Worm (Caenorhabditis elegans): ENCODE measurements around the gene mek-1.

Gene mek-1

DNA sequence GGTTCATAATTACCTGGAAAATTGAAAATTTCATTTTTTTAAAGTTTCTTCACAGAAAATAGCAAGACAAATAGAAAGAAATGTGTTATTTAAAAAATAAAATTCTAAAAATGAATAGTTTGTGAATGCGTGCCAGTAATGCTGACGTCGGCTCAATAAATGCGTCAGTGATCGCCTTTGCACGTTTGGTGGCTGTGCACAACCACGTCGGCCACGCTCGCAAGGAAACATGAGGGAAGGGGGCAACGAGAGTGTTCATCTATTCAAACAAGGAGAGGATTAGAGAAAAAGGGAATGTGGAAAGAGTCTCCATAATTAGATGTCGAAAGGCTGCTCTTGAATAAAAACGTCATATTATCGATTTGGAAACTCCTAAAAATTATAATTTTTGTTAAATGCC is 21.9 kb downstream of the mek-1 start, which contains the start of gene uggt-1 (continued):
- TF ChIP-seq aha-1 (tag; optimal IDR thresholded peaks at IDR 0.05) = peak; percentile 78
- TF ChIP-seq xbp-1 (tag; optimal IDR thresholded peaks at IDR 0.05) = peak; percentile 99
- peak; percentile 67 for TF ChIP-seq mef-2 (tag; optimal IDR thresholded peaks at IDR 0.05)
- peak; percentile 32 for TF ChIP-seq sup-37 (GFP tag; optimal IDR thresholded peaks at IDR 0.05)
- peak; percentile 71 for TF ChIP-seq hpl-2 (GFP tag; optimal IDR thresholded peaks at IDR 0.05)
- TF ChIP-seq lin-15B (tag; optimal IDR thresholded peaks at IDR 0.05) = peak; percentile 44
- TF ChIP-seq ceh-90 (tag; optimal IDR thresholded peaks at IDR 0.05) = no peak
- TF ChIP-seq fkh-8 (tag; optimal IDR thresholded peaks at IDR 0.05) = peak; percentile 97
- TF ChIP-seq ztf-11 (tag; optimal IDR thresholded peaks at IDR 0.05) = peak in 1 of 2 experiments; percentile 83
- TF ChIP-seq egl-13 (tag; optimal IDR thresholded peaks at IDR 0.05) = peak; percentile 91
- peak; percentile 88 for TF ChIP-seq ztf-4 (tag; optimal IDR thresholded peaks at IDR 0.05)
- TF ChIP-seq C16A3.4 (tag; optimal IDR thresholded peaks at IDR 0.05) = peak; percentile 90
- TF ChIP-seq pax-3 (tag; optimal IDR thresholded peaks at IDR 0.05) = peak; percentile 82
- peak; percentile 68 for TF ChIP-seq lir-3 (tag; optimal IDR thresholded peaks at IDR 0.05; ENCODE audit: poor library complexity)
- peak; percentile 83 for TF ChIP-seq isw-1 (GFP tag; IDR thresholded peaks at IDR 0.05)
- no peak for TF ChIP-seq C34B4.2 (tag; optimal IDR thresholded peaks at IDR 0.05)
- no peak for TF ChIP-seq blmp-1 (tag; optimal IDR thresholded peaks at IDR 0.05)
- no peak for TF ChIP-seq unc-62 (GFP tag; optimal IDR thresholded peaks at IDR 0.05)
- TF ChIP-seq nhr-237 (tag; optimal IDR thresholded peaks at IDR 0.05) = peak; percentile 73
- peak; percentile 76 for TF ChIP-seq snpc-4 (tag; optimal IDR thresholded peaks at IDR 0.05)
- TF ChIP-seq pqm-1 (tag; optimal IDR thresholded peaks at IDR 0.05) = no peak
- no peak for TF ChIP-seq efl-3 (GFP tag; optimal IDR thresholded peaks at IDR 0.05)
- peak; percentile 94 for TF ChIP-seq nhr-20 (tag; optimal IDR thresholded peaks at IDR 0.05)
- TF ChIP-seq nhr-71 (tag; optimal IDR thresholded peaks at IDR 0.05) = peak; percentile 96
- peak; percentile 75 to 84 for TF ChIP-seq lin-35 (GFP tag; optimal IDR thresholded peaks at IDR 0.05)
- TF ChIP-seq vab-15 (tag; optimal IDR thresholded peaks at IDR 0.05) = no peak
- peak; percentile 93 for TF ChIP-seq rnt-1 (tag; optimal IDR thresholded peaks at IDR 0.05)
- peak; percentile 92 for TF ChIP-seq dsc-1 (tag; optimal IDR thresholded peaks at IDR 0.05)
- TF ChIP-seq sox-4 (tag; optimal IDR thresholded peaks at IDR 0.05) = peak; percentile 83
- TF ChIP-seq unc-98 (GFP tag; IDR thresholded peaks at IDR 0.05) = no peak
- TF ChIP-seq C04F5.9 (tag; optimal IDR thresholded peaks at IDR 0.05) = peak; percentile 44
- TF ChIP-seq F16B12.6 (tag; optimal IDR thresholded peaks at IDR 0.05) = peak; percentile 63
- TF ChIP-seq skn-1 (tag; optimal IDR thresholded peaks at IDR 0.05) = peak; percentile 91
- TF ChIP-seq zag-1 (tag; optimal IDR thresholded peaks at IDR 0.05) = peak; percentile 38
- TF ChIP-seq tlp-1 (tag; optimal IDR thresholded peaks at IDR 0.05) = no peak
- TF ChIP-seq tbx-2 (tag; optimal IDR thresholded peaks at IDR 0.05) = peak; percentile 93
- peak; percentile 91 to 92 for TF ChIP-seq lsy-2 (tag; optimal IDR thresholded peaks at IDR 0.05)
- TF ChIP-seq elt-2 (tag; optimal IDR thresholded peaks at IDR 0.05) = peak; percentile 61
- peak; percentile 94 for TF ChIP-seq snu-23 (GFP tag; optimal IDR thresholded peaks at IDR 0.05)
- no peak for TF ChIP-seq hlh-17 (GFP tag; optimal IDR thresholded peaks at IDR 0.05; ENCODE audit: borderline replicate concordance)
- no peak for TF ChIP-seq pag-3 (tag; optimal IDR thresholded peaks at IDR 0.05; ENCODE audit: borderline replicate concordance, insufficient read depth)
- peak; percentile 86 for TF ChIP-seq nhr-19 (GFP tag; conservative IDR thresholded peaks at IDR 0.05)
- TF ChIP-seq unc-30 (tag; optimal IDR thresholded peaks at IDR 0.05) = no peak
- TF ChIP-seq mdl-1 (tag; optimal IDR thresholded peaks at IDR 0.05) = no peak
- TF ChIP-seq nhr-11 (tag; optimal IDR thresholded peaks at IDR 0.05) = peak; percentile 63
- no peak for TF ChIP-seq ceh-63 (GFP tag; optimal IDR thresholded peaks at IDR 0.05)
- TF ChIP-seq hlh-4 (tag; optimal IDR thresholded peaks at IDR 0.05) = no peak
- TF ChIP-seq mab-9 (GFP tag; IDR thresholded peaks at IDR 0.05) = peak; percentile 66
- no peak for TF ChIP-seq alr-1 (tag; optimal IDR thresholded peaks at IDR 0.05; ENCODE audit: borderline replicate concordance)
- peak; percentile 94 for TF ChIP-seq nhr-47 (tag; optimal IDR thresholded peaks at IDR 0.05)
- TF ChIP-seq nhr-12 (tag; optimal IDR thresholded peaks at IDR 0.05) = no peak
- TF ChIP-seq lin-14 (GFP tag; optimal IDR thresholded peaks at IDR 0.05) = peak; percentile 99
- TF ChIP-seq mep-1 (tag; optimal IDR thresholded peaks at IDR 0.05) = peak; percentile 95
